Worm (Caenorhabditis elegans) whole organism, L1 larva: Measurements from ENCODE around the gene clec-179.

Experiments
- alr-1 ChIP-seq: fragments of 200-800 bp; sonication (Bioruptor generic); optimal IDR thresholded peaks from 2 replicates; lab custom pipeline; 2018; ENCODE audit warnings: borderline replicate concordance, mild to moderate bottlenecking, missing genetic modification characterization, missing compliant biosample characterization
- egl-27 ChIP-seq, 2 experiments: fragments of 150-350 bp in 1 of 2; sonication (generic microtip); optimal IDR thresholded peaks; 3 replicates each; lab custom pipeline; 2017 to 2018; ENCODE audit warnings: missing biosample characterization in 2 of 2, missing genetic modification characterization in 2 of 2, missing genetic modification reagents in 2 of 2
- elt-2 ChIP-seq: sonication (generic microtip); optimal IDR thresholded peaks from 2 replicates; lab custom pipeline; 2016; ENCODE audit warnings: missing genetic modification characterization, mild to moderate bottlenecking, inconsistent platforms, missing compliant biosample characterization, missing genetic modification reagents
- nhr-12 ChIP-seq: sonication (generic microtip); optimal IDR thresholded peaks from 2 replicates; lab custom pipeline; 2017; ENCODE audit warnings: missing biosample characterization, missing genetic modification characterization
- snpc-4 ChIP-seq: fragments of 150-350 bp; optimal IDR thresholded peaks from 2 replicates; lab custom pipeline; 2014; ENCODE audit warnings: missing biosample characterization, missing genetic modification characterization
- ztf-4 ChIP-seq: fragments of 150-350 bp; optimal IDR thresholded peaks from 2 replicates; lab custom pipeline; 2014; ENCODE audit warnings: missing biosample characterization, missing genetic modification characterization

ce11 chrIV:7176887-7177286, 7.6 kb downstream of the clec-179 start, which contains the start of gene str-44:
- no peak for TF ChIP-seq ztf-4 (tag; lab: Kevin White, UChicago)
- no peak for TF ChIP-seq alr-1 (tag; lab: Kevin White, UChicago)
- no peak for TF ChIP-seq nhr-12 (tag; lab: Kevin White, UChicago)
- no peak for TF ChIP-seq egl-27 (tag; optimal IDR thresholded peaks at IDR 0.05; lab: Kevin White, UChicago)
- no peak for TF ChIP-seq snpc-4 (tag; lab: Kevin White, UChicago)
- no peak for TF ChIP-seq elt-2 (tag; lab: Kevin White, UChicago)
